Worm (Caenorhabditis elegans) whole organism, L4/young adult: ENCODE data around the gene sra-10.
"Not testable (repeated sequence)": the region's sequence is repeated elsewhere in the genome, so short reads cannot be mapped to it uniquely, and the experiment has no call there.

Source experiments
- W03F9.2 ChIP-seq: fragments of 150-350 bp; optimal IDR thresholded peaks from 2 replicates; lab custom pipeline; 2014; ENCODE audit warnings: missing biosample characterization, missing genetic modification characterization
- dao-5 ChIP-seq: sonication (generic microtip); optimal IDR thresholded peaks from 2 replicates; lab custom pipeline; 2016; ENCODE audit warnings: missing genotype, missing genetic modification characterization, moderate library complexity, missing compliant biosample characterization
- him-1 ChIP-seq: sonication (generic microtip); optimal IDR thresholded peaks from 2 replicates; lab custom pipeline; 2016; ENCODE audit warnings: missing genotype, missing genetic modification reagents, missing genetic modification characterization, missing compliant biosample characterization

The sra-10 gene

DNA sequence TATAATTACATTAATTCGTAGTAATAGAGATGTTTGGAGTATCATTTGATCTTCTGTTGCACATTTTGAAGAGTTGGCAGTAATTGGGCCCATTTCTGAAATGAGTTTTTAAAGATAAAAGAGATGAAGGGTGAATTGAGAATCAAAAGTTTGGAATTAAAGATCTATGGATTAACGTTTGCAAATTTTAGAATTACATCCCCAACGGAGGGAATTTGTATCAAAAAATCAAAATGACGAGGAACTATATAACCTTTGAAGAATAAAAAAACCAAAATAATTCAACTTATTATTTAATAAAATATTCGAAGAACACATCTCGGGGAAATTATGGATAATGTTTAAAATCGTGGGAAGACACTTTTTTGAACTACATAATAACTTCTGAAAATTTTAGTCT, at the start of gene sra-10:
Gene sra-10 (minus strand): TSS at position 101 of the 400 bp plus-strand sequence.
- TF ChIP-seq him-1, result no peak
- no peak for TF ChIP-seq dao-5 (tag; lab: Kevin White, UChicago)
- TF ChIP-seq W03F9.2 (tag; lab: Kevin White, UChicago), result no peak

DNA sequence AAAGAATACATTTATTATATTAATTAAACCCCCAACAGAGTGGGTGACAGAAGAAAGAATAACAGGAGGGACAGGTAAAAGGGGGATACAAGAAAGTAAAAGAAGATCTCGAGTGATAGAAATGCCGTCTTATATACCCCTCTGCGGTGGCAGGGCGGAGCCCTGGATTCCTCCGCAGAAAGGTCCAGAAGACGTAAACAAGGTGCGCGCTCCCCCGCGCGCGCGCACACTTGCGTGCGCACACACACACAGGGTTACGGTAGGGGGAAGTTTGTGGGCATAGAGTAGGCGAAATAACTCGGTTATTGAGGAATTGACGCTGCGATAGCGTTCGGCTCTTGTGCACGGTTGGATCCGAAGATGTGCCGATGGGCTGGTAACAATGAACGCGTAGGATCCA, 47.0 kb upstream of the sra-10 start, which contains the start of gene R03D7.15:
Gene R03D7.15 (plus strand): TSS at position 299 of the 400 bp plus-strand sequence.
- TF ChIP-seq W03F9.2 (tag; lab: Kevin White, UChicago); him-1; dao-5 (tag; lab: Kevin White, UChicago): not testable (repeated sequence)

DNA sequence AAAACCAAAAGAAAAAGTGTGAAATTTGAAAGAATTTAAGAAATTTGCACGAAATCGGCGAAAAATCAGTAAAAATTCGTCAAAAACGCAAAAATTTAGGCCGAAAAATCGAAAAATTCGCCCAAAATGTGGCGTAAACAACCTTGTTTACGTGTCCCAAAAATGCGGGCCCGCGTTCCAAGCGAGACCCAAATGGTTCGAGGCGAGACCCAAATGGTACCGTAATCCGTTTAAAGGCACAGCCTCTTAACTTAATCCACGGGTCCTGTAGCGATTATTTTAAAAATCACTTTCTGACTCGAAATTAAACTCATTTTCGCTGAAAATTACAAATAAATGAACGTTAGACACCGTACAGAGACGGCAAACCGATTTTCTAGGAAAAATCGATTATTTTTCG, 40.4 kb upstream of the sra-10 start:
- TF ChIP-seq him-1 (no peak), W03F9.2 (tag; lab: Kevin White, UChicago) (no peak), dao-5 (tag; lab: Kevin White, UChicago) (no peak)

DNA sequence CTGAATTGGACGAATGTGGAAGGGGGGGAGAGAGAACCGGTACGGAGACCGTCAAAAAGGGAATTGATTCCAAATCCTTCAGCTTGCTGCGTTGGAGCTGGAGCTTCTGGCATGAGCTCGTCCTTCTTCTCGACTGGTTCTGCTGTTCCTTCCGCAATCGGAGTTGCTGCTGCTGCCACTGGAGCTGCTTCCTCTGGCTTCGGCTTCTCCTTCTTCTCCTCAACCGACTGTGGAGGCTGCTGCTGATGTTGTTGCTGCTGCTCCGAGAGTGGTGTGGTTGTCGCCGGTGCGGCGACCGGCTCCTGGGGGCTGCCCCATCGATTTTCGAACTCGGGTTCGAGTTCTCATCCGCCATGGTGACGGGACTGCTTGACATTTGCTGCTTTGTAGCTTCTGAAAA, 39.9 kb upstream of the sra-10 start, which contains the start of gene R03D7.2:
Gene R03D7.2 (minus strand): TSS at position 399 of the 400 bp plus-strand sequence.
- TF ChIP-seq him-1 (no peak), W03F9.2 (tag; lab: Kevin White, UChicago) (no peak), dao-5 (tag; lab: Kevin White, UChicago) (no peak)

DNA sequence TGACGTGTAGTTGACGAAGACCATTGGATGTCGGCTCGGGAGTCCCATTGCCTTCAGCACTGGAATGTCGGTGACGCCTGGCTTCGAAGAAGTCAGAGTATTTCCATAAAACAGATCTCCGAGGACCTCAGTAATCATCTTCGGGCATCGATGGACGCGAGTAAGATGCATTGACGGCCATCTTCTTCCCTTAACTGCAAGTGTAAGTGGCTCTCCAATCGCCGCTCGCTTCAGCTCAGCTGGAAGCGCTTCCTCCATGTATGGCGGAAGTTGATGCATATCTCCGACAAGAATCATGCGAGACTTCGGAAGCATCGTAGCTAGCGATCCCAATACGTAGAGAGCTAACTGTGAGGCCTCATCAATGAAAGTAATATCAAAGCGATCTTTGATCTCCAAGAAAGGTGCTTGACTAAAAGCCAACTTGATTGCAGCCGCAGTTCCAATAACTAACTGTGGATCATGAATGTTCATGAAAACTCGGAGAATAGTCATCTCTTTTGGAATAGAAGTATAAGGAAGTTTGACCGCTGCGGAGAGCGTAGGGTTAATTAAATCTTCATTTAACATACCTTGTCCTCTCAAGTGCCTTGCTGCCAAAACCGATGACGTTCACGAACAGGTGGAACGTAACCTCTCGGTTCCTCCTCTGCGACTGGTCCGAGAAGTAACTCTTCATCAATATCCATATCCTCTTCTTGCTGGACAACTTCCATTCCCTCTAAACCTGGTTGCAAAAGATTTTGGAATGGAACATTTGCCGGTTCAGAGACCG, 39.2 kb upstream of the sra-10 start:
- TF ChIP-seq him-1 (no peak), W03F9.2 (tag; lab: Kevin White, UChicago) (no peak), dao-5 (tag; lab: Kevin White, UChicago) (no peak)

DNA sequence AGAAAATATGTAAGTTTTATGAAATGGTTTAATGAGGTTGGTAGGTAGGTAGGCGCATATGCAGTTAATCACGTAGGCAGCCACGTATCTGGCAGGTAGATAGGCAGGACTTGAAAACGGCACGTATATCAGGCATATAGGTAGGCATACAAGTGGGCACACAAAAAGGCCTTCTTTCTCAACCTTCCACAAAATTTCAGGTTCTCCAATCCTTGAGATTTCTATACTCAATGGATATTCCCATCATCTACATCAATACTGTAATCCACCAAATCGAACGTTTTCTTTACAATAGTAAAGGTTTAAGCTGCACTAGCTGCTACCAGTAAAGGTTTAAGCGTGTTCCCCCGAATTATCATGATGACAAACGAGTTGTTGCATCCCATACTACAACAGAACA, 37.4 kb upstream of the sra-10 start:
- TF ChIP-seq dao-5 (tag; lab: Kevin White, UChicago) (no peak), W03F9.2 (tag; lab: Kevin White, UChicago) (no peak), him-1 (no peak)

DNA sequence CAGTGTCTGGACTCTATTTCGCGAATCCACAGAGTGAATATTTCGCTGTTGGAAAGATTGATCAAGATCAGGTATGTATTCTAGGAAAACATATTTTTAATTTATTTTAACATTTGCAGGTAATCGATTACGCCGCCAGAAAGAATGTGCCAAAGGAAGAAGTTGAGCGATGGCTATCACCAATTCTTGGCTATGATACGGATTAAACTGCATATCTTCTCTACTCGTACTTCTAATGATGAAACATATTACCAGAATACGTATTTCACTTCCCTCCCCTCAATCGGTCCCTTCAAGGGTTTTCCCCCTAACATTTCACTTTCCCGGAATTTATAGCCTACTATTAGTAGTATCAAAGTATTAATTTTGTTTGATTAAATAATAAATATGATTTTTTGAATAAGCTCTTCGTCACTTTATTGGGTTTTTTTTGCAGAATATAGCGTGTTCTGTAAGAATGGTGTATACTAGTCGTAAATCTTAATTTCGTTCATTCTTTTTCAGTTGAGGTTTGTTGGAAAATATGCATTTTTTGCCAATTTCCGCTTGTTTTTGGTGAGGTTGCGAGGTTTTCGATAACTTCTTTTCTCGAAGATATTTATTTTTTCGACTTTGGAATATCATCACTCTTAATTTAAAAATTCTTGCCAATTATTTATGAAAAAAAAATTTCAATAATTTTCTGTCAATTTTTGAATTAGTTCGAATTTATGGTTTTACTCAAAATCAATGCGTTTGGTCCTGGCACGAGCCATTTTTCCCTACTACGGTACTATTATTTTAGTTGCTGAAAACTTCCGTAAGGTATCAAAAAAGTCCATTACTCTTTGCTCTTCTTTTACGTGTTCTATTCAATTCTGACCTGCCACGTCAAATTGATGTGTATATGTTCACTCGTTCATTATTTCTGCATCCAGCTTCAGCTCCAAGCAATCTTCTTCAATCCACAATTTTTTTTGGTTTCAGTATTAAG, 36.1 kb upstream of the sra-10 start:
- TF ChIP-seq dao-5 (tag; lab: Kevin White, UChicago) (no peak), him-1 (no peak), W03F9.2 (tag; lab: Kevin White, UChicago) (no peak)

DNA sequence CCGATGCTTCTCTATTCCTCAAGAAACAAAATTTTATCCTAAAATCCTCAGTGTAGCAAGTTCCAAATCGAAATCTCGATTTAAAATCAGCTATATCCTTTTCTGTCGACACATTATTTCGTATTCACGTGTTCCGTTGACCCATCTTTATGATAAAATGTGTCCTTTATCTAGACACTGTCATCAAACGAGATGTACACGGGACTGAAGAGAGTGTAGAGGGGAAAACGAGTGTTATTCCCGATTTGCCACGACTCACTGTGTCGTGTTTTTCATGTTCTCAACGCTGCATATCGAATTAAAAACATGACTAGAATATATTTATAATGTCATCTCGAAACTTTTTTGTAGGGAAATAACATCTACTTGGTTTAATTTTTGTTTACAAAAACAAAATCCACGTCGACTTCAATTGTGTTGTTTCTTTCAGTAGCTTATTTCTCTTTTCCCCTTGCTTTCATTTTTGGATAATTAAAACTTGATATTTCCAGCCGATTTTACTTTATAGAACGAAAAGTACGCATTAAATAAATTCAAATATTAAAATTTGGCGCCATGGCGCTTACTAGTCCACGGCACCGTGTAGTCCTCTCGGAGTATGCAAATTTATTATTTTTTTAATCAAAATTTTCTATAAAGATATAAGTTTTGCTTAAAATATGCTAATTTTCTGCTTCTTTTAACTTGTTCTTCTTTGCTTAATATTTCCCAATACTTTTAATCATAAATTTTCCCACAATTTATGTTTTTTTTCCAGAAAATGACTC, 31.1 kb upstream of the sra-10 start, which contains the start of gene metr-1:
Gene metr-1 (plus strand): TSS at position 758 of the 767 bp plus-strand sequence.
- no peak for TF ChIP-seq him-1
- peak; percentile 39 for TF ChIP-seq W03F9.2 (tag; lab: Kevin White, UChicago)
- TF ChIP-seq dao-5 (tag; lab: Kevin White, UChicago), result no peak

DNA sequence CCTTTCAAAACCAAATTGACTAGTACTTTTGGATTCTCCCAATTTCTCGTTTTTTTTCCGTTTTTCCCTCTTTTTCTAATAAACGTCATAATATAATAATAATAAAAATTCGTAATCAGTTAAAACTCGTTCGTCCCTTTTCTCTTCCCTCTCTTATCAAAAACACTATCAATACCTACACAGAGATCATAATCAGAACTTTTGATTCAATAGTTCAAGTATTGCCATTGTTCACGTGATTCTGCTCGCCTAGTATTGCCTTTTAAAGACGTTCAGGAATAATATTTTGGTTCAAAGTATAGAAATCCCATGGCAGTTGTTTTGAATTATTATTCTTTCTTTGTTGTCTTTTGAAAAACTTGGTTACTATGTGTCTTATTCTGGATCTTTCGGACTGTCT, 29.8 kb upstream of the sra-10 start:
- TF ChIP-seq W03F9.2 (tag; lab: Kevin White, UChicago) (no peak), dao-5 (tag; lab: Kevin White, UChicago) (no peak)

DNA sequence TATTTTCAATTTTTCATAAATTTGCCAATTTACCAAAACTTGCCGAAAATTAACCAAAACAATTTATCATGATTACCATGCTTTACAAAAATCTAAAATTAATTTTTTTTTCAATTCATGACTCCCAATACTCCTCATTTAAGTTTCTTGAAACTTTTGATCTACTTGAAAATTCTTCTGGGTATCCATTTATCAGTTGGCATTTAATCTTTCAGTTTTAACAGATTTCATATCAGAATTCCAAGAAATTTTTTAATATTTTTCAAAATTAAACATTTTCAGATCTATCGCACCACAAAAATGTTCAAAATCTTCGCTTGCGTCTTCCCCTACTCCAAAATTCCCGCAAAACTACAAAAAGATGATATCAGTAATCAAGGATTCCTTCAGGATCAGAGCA, 29.1 kb upstream of the sra-10 start, which contains the start of gene Y19D2B.2:
Gene Y19D2B.2 (plus strand): TSS at position 301 of the 400 bp plus-strand sequence.
- TF ChIP-seq dao-5 (tag; lab: Kevin White, UChicago), result no peak
- no peak for TF ChIP-seq him-1
- no peak for TF ChIP-seq W03F9.2 (tag; lab: Kevin White, UChicago)

DNA sequence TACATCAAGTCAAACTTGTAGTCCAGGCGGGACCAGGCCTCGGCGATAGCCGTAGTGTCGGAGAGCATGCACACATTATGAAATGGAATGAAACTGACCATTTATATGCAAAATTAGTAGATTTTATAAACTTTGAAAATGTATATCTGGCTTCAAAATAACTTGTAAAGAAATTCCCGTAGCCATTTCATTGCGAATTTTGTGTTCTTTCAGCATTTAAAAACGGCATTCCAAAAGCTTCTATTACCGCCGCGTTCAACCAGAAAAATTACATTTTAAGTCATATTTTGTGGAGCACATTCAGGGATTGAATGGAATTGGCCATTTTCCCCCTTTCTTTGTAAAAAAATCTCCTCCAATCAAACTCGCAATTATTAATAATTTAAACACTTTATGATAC, 28.0 kb upstream of the sra-10 start, which contains the start of gene Y19D2B.1:
Gene Y19D2B.1 (minus strand): TSS at position 101 of the 400 bp plus-strand sequence.
- not testable (repeated sequence) for TF ChIP-seq dao-5 (tag; lab: Kevin White, UChicago); him-1; W03F9.2 (tag; lab: Kevin White, UChicago)

DNA sequence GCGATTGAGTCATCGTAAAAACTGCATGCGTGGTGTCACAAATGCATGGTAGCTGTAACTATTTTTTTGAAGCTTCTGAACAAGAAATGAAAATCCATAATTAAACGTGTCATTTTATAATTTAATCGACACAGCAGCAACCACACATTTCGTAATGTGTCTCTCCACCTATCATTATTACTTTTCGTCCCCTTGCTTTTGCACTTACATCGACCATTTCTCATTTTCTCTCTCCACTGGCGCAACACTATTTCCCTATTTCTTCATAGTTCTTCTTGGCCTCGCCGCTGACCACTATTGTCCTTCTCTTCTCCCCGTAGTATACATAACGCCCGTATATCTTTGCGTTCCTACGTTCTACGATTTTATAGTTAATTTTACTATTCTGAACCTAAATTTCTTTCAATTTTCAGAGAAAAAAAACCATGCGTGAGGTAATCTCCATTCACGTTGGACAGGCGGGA, 23.4 kb upstream of the sra-10 start, which contains the start of gene tba-4:
Gene tba-4 (plus strand): TSS at position 414 of the 464 bp plus-strand sequence.
- TF ChIP-seq dao-5 (tag; lab: Kevin White, UChicago) (no peak), W03F9.2 (tag; lab: Kevin White, UChicago) (no peak), him-1 (no peak)
